Worm (Caenorhabditis elegans): ENCODE results near the gene C18A11.4.

C18A11.4 gene

DNA sequence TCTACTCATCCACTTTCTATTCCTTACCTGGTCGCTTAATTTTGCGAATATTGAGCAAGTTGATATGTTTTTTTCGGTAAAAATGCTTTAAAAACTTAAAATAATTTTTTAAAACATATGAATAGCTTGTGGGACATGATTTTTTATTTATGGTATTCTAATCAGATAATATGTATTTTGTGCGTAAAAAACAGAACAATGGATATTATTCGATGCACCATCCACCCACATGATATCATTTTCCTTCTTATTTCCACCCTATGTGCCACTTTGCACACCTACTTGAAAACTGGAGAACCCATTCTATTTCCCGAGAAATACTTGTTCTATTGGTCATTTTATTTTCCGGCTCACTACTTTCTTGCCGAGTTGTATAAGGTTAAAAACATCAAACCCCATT is 21.9 kb downstream of the C18A11.4 start, which contains the start of gene C18A11.2:
Gene C18A11.2, plus strand, starts transcription at position 301 of the 400 bp plus-strand sequence.
- TF ChIP-seq sem-4 (tag; optimal IDR thresholded peaks at IDR 0.05) (no peak), lin-13 (GFP tag; optimal IDR thresholded peaks at IDR 0.05) (no peak), ceh-82 (tag; optimal IDR thresholded peaks at IDR 0.05) (no peak)

DNA sequence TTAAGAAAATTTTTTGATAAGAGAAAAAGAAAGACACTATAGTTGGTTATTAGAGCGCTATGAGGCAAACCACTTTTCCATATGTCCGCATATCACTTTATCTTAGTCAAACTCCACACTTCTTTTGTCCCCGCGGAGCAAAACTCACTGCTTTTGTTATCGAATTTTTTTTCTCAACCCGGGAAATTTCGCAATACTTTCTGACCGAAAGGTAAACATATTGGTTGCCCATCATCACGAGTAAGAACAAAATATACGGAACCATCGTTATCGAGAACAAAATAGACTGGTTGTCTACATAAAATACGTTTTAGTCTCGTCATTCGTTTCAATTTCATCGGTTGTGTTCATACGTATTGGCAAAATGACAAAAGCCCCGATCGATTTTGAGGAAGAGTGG is 24.0 kb downstream of the C18A11.4 start, which contains the start of gene C18A11.1:
Gene C18A11.1, plus strand, starts transcription at position 36 of the 400 bp plus-strand sequence.
- no peak for TF ChIP-seq ceh-82 (tag; optimal IDR thresholded peaks at IDR 0.05)
- peak; percentile 35 for TF ChIP-seq nhr-129 (tag; optimal IDR thresholded peaks at IDR 0.05)
- TF ChIP-seq R02D3.7 (tag; optimal IDR thresholded peaks at IDR 0.05) = no peak
- peak; percentile 29 for TF ChIP-seq fos-1 (tag; optimal IDR thresholded peaks at IDR 0.05)
- TF ChIP-seq F13H6.1 (tag; optimal IDR thresholded peaks at IDR 0.05) = peak; percentile 40
- TF ChIP-seq elt-3 (tag; optimal IDR thresholded peaks at IDR 0.05) = no peak
- peak; percentile 49 for TF ChIP-seq gmeb-1 (tag; optimal IDR thresholded peaks at IDR 0.05)
- TF ChIP-seq crh-2 (tag; optimal IDR thresholded peaks at IDR 0.05) = peak; percentile 40

DNA sequence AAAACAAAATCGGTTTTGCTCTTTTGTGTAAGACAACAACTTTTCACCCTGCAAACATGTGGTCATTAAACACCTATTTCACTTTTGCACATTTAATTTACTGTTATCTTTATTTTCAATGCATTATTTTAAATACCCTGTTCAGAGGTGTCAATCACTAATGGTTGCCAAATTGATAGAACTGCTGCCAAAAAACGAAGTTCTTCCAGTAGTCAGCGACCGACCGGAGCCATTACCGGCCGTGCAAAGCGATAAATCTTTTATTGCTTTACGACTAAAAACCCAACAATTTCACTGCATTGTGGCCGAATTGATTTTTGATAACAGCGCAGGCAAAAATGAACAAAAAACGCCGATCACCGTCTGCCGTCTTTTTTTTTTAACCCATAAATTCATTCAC is 29.2 kb downstream of the C18A11.4 start:
- TF ChIP-seq Y55F3AM.14 (GFP tag; optimal IDR thresholded peaks at IDR 0.05) (no peak), aly-2 (tag; optimal IDR thresholded peaks at IDR 0.05) (no peak), lsy-2 (tag; optimal IDR thresholded peaks at IDR 0.05) (no peak), zag-1 (tag; optimal IDR thresholded peaks at IDR 0.05) (no peak), ceh-16 (tag; optimal IDR thresholded peaks at IDR 0.05) (no peak), sma-3 (GFP tag; optimal IDR thresholded peaks at IDR 0.05) (no peak), ama-1 (optimal IDR thresholded peaks at IDR 0.05) (no peak), nhr-6 (tag; optimal IDR thresholded peaks at IDR 0.05) (no peak), ztf-11 (tag; optimal IDR thresholded peaks at IDR 0.05) (no peak), lin-13 (GFP tag; optimal IDR thresholded peaks at IDR 0.05) (no peak), mbf-1 (tag; optimal IDR thresholded peaks at IDR 0.05) (no peak)

DNA sequence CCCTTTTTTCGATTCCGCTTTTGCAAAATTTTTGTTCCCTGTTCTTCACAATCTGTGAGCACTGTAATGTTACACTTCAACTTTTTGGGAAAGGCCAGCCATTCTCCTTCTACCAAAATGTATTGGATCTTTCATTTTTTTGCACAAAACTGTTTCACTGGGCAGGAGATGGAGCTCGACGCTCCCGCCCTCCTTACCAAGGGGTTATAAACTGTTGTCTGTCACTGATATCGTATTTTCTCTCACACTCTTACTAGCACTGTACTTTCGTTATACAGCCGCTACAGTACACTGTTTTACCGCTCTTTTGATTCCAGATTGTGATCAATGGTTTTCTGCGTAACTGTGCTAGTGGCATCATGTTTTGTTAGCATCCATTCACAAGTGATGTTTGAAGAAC is 32.4 kb downstream of the C18A11.4 start, which contains the start of gene C46F2.1:
Gene C46F2.1, plus strand, starts transcription at position 301 of the 400 bp plus-strand sequence.
- TF ChIP-seq fos-1 (tag; optimal IDR thresholded peaks at IDR 0.05) = no peak
- TF ChIP-seq mbf-1 (tag; optimal IDR thresholded peaks at IDR 0.05) = no peak
- TF ChIP-seq F13H6.1 (tag; optimal IDR thresholded peaks at IDR 0.05) = no peak
- no peak for TF ChIP-seq gmeb-1 (tag; optimal IDR thresholded peaks at IDR 0.05)
- no peak for TF ChIP-seq alr-1 (tag; optimal IDR thresholded peaks at IDR 0.05)
- no peak for TF ChIP-seq unc-55 (GFP tag; optimal IDR thresholded peaks at IDR 0.05)
- no peak for TF ChIP-seq mab-5 (tag; optimal IDR thresholded peaks at IDR 0.05)
- TF ChIP-seq peb-1 (tag; optimal IDR thresholded peaks at IDR 0.05) = no peak
- no peak for TF ChIP-seq R02D3.7 (tag; optimal IDR thresholded peaks at IDR 0.05)
- TF ChIP-seq lin-39 (tag; optimal IDR thresholded peaks at IDR 0.05) = no peak
- no peak for TF ChIP-seq C34F6.9 (tag; optimal IDR thresholded peaks at IDR 0.05)

DNA sequence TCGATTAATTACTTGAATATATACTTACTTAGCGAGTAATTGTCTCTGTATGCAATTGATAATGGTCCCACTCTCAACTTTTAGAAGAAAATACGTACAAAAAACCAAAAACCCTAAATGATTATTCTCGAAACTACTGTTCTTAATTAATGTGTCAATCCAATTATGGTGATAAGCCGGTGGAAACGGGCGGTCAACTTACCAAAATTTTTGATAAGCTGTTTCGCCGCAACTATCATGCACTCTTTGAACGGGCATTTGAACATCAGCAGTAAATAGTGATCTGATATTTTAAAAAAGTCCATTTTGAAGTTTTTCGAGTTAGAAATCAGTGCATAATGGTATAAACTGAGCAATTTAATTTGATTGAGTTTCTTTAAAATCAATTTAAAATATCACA is 33.1 kb downstream of the C18A11.4 start:
- no peak for TF ChIP-seq nhr-11 (tag; optimal IDR thresholded peaks at IDR 0.05)
- peak; percentile 11 for TF ChIP-seq fos-1 (tag; optimal IDR thresholded peaks at IDR 0.05)
- TF ChIP-seq dmd-4 (tag; optimal IDR thresholded peaks at IDR 0.05) = no peak
- TF ChIP-seq egl-27 (tag; optimal IDR thresholded peaks at IDR 0.05) = no peak
- no peak for TF ChIP-seq ztf-1 (GFP tag; conservative IDR thresholded peaks at IDR 0.05)

DNA sequence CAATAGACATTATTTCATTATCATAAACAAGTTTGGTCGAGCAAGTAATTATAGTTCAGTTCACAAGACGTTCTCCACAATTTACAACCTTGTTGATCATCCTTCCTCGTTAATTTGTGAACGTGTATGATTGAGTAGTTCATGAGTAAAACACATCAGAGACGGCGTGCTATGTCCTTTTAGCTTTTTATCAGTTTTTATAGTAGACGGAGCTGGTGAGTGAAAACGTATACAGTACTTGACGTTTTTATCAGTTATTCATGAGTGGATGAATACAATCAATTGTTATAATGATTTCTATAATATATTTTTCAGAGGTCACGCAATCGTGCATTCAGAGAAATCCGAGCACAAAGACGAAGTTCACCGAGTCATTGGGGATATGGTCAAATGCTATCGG is 33.6 kb downstream of the C18A11.4 start:
- TF ChIP-seq fos-1 (tag; optimal IDR thresholded peaks at IDR 0.05) (peak; percentile 35), crh-2 (tag; optimal IDR thresholded peaks at IDR 0.05) (peak; percentile 6), zag-1 (tag; optimal IDR thresholded peaks at IDR 0.05) (no peak)

DNA sequence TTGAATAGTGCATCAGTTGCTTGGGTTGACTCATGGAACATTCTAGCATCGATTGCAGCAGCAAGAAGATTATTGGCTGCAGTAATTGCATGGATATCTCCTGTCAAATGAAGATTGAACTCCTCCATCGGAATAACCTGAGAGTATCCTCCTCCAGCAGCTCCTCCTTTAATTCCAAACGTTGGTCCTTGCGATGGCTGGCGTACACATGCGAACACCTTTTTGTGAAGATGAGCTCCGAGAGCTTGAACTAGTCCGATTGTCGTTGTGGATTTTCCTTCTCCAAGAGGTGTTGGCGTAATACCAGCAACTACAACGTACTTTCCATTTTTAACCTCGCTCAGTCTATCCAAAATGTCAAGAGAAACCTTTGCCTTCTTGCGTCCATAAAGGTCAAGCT is 37.4 kb downstream of the C18A11.4 start:
- TF ChIP-seq F13H6.1 (tag; optimal IDR thresholded peaks at IDR 0.05) = no peak
- TF ChIP-seq unc-39 (tag; optimal IDR thresholded peaks at IDR 0.05) = no peak
- no peak for TF ChIP-seq unc-62 (GFP tag; optimal IDR thresholded peaks at IDR 0.05)

Data from whole organism, L2 larva.